Worm (Caenorhabditis elegans) whole organism, L4 larva: ENCODE measurements around the gene idpp-3.

Source experiments
- F10B5.3 ChIP-seq: sonication (generic microtip); optimal IDR thresholded peaks from 2 replicates; lab custom pipeline; 2016; ENCODE audit warnings: mild to moderate bottlenecking, missing genetic modification characterization, missing compliant biosample characterization
- F26F4.8 ChIP-seq: fragments of 200-800 bp; sonication (Bioruptor generic); conservative IDR thresholded peaks from 2 replicates; pipeline ENCODE4 v1.3.6; 2022; ENCODE audit warnings: missing genetic modification characterization, missing compliant biosample characterization
- F44E2.7 ChIP-seq: fragments of 200-800 bp; sonication (Bioruptor generic); IDR thresholded peaks from 2 replicates; pipeline ENCODE4 v2.1.2; 2022; ENCODE audit warnings: missing genetic modification characterization, missing compliant biosample characterization
- T20F7.1 ChIP-seq: fragments of 200-800 bp; sonication (Bioruptor generic); optimal IDR thresholded peaks from 2 replicates; lab custom pipeline; 2018; ENCODE audit warnings: mild to moderate bottlenecking, missing genetic modification characterization, missing compliant biosample characterization
- T26A8.4 ChIP-seq: fragments of 200-800 bp; sonication (Bioruptor generic); IDR thresholded peaks from 2 replicates; pipeline ENCODE4 v1.3.6; 2022; ENCODE audit warnings: missing genetic modification characterization, missing compliant biosample characterization
- Y105C5A.15 ChIP-seq: fragments of 200-800 bp; sonication (Bioruptor generic); IDR thresholded peaks from 2 replicates; pipeline ENCODE4 v1.3.6; 2022; ENCODE audit warnings: missing genetic modification characterization, missing compliant biosample characterization
- Y5F2A.4 ChIP-seq: fragments of 200-800 bp; sonication (Bioruptor generic); optimal IDR thresholded peaks from 2 replicates; lab custom pipeline; 2018; ENCODE audit warnings: mild to moderate bottlenecking, missing genetic modification characterization, missing compliant biosample characterization
- aha-1 ChIP-seq: fragments of 150-350 bp; peaks from one replicate; lab custom pipeline; 2014; ENCODE audit warnings: missing biosample characterization, missing genetic modification characterization
- ceh-28 ChIP-seq: fragments of 150-350 bp; optimal IDR thresholded peaks from 2 replicates; lab custom pipeline; 2014; ENCODE audit warnings: missing biosample characterization, missing genetic modification reagents, missing genetic modification characterization
- ceh-44 ChIP-seq: fragments of 200-800 bp; sonication (Bioruptor generic); IDR thresholded peaks from 2 replicates; pipeline ENCODE4 v1.3.6; 2022; ENCODE audit warnings: missing genetic modification reagents, missing genetic modification characterization, missing compliant biosample characterization
- ceh-62 ChIP-seq: sonication (generic microtip); optimal IDR thresholded peaks from 2 replicates; lab custom pipeline; 2017; ENCODE audit warnings: missing biosample characterization, missing genetic modification characterization
- ces-1 ChIP-seq: fragments of 150-350 bp; sonication (generic microtip); optimal IDR thresholded peaks from 4 replicates; lab custom pipeline; 2014; ENCODE audit warnings: missing biosample characterization, missing genetic modification reagents, missing genetic modification characterization
- ctbp-1 ChIP-seq: fragments of 200-800 bp; sonication (Bioruptor generic); IDR thresholded peaks from 2 replicates; pipeline ENCODE4 v1.3.6; 2022; ENCODE audit warnings: missing genetic modification reagents, missing genetic modification characterization, missing compliant biosample characterization
- daf-16 ChIP-seq, 3 experiments: sonication (generic microtip); optimal IDR thresholded peaks; 2 replicates each; lab custom pipeline; 2016 to 2017; ENCODE audit warnings: missing genetic modification characterization in 3 of 3, missing genetic modification reagents in 3 of 3, mild to moderate bottlenecking in 2 of 3, missing compliant biosample characterization in 2 of 3, missing biosample characterization in 1 of 3, moderate library complexity in 1 of 3
- daf-8 ChIP-seq: fragments of 200-800 bp; sonication (Bioruptor generic); IDR thresholded peaks from 2 replicates; pipeline ENCODE4 v1.3.6; 2022; ENCODE audit warnings: missing genetic modification characterization, missing compliant biosample characterization
- dmd-6 ChIP-seq: fragments of 200-800 bp; sonication (Bioruptor generic); IDR thresholded peaks from 2 replicates; pipeline ENCODE4 v1.3.6; 2022; ENCODE audit warnings: missing genetic modification reagents, missing genetic modification characterization, missing compliant biosample characterization
- dmd-8 ChIP-seq: fragments of 200-800 bp; sonication (Bioruptor generic); IDR thresholded peaks from 2 replicates; pipeline ENCODE4 v1.3.6; 2022; ENCODE audit warnings: missing genetic modification characterization, missing compliant biosample characterization
- dmd-9 ChIP-seq: fragments of 200-800 bp; sonication (Bioruptor generic); IDR thresholded peaks from 2 replicates; pipeline ENCODE4 v1.3.6; 2022; ENCODE audit warnings: missing genetic modification reagents, missing genetic modification characterization, missing compliant biosample characterization
- fkh-10 ChIP-seq: fragments of 150-350 bp; optimal IDR thresholded peaks from 2 replicates; lab custom pipeline; 2014; ENCODE audit warnings: missing biosample characterization, missing genetic modification reagents, missing genetic modification characterization
- gei-8 ChIP-seq: fragments of 200-800 bp; sonication (Bioruptor generic); optimal IDR thresholded peaks from 2 replicates; lab custom pipeline; 2018; ENCODE audit warnings: mild to moderate bottlenecking, missing genetic modification characterization, missing compliant biosample characterization
- hif-1 ChIP-seq, 2 experiments: sonication (generic microtip); optimal IDR thresholded peaks; 2 replicates each; lab custom pipeline; 2016 to 2017; ENCODE audit warnings: missing compliant biosample characterization in 2 of 2, missing genetic modification characterization in 2 of 2, missing genetic modification reagents in 2 of 2, missing genotype in 2 of 2, mild to moderate bottlenecking in 1 of 2
- hlh-11 ChIP-seq: fragments of 200-800 bp; sonication (Bioruptor generic); optimal IDR thresholded peaks from 2 replicates; lab custom pipeline; 2018; ENCODE audit warnings: mild to moderate bottlenecking, missing genetic modification characterization, missing compliant biosample characterization
- hlh-30 ChIP-seq: sonication (generic microtip); optimal IDR thresholded peaks from 2 replicates; lab custom pipeline; 2017; ENCODE audit warnings: antibody characterized with exemption, mild to moderate bottlenecking, missing genetic modification characterization, missing compliant biosample characterization; ENCODE audit not compliant: insufficient read depth
- hmg-1.1 ChIP-seq: fragments of 200-800 bp; sonication (Bioruptor generic); IDR thresholded peaks from 2 replicates; pipeline ENCODE4 v1.3.6; 2022; ENCODE audit warnings: missing genetic modification reagents, missing genetic modification characterization, missing compliant biosample characterization
- lin-1 ChIP-seq: fragments of 200-800 bp; sonication (Bioruptor generic); IDR thresholded peaks from 2 replicates; pipeline ENCODE4 v1.3.6; 2022; ENCODE audit warnings: missing genetic modification reagents, missing genetic modification characterization, missing compliant biosample characterization
- lin-13 ChIP-seq: fragments of 150-350 bp; optimal IDR thresholded peaks from 2 replicates; lab custom pipeline; 2014; ENCODE audit warnings: missing biosample characterization, missing genetic modification reagents, missing genetic modification characterization
- lin-39 ChIP-seq: fragments of 150-350 bp; optimal IDR thresholded peaks from 2 replicates; lab custom pipeline; 2014; ENCODE audit warnings: missing biosample characterization, missing genetic modification reagents, missing genetic modification characterization
- lsy-2 ChIP-seq, 2 experiments: fragments of 150-350 bp in 1 of 2; sonication (generic microtip) in 1 of 2; optimal IDR thresholded peaks; 2 replicates each; lab custom pipeline; 2014 to 2017; ENCODE audit warnings: missing biosample characterization in 2 of 2, missing genetic modification characterization in 2 of 2
- mdl-1 ChIP-seq, 2 experiments: fragments of 150-350 bp in 1 of 2; sonication (generic microtip) in 1 of 2; optimal IDR thresholded peaks; 2 replicates each; lab custom pipeline; 2014 to 2017; ENCODE audit warnings: missing biosample characterization in 2 of 2, missing genetic modification characterization in 2 of 2
- mep-1 ChIP-seq: fragments of 150-350 bp; sonication (generic microtip); optimal IDR thresholded peaks from 3 replicates; lab custom pipeline; 2014; ENCODE audit warnings: missing biosample characterization, missing genetic modification characterization
- mes-2 ChIP-seq: sonication (generic microtip); optimal IDR thresholded peaks from 2 replicates; lab custom pipeline; 2016; ENCODE audit warnings: missing genotype, mild to moderate bottlenecking, missing genetic modification characterization, missing compliant biosample characterization; ENCODE audit not compliant: poor library complexity, severe bottlenecking
- mxl-3 ChIP-seq: fragments of 200-800 bp; sonication (Bioruptor generic); optimal IDR thresholded peaks from 2 replicates; lab custom pipeline; 2018; ENCODE audit warnings: mild to moderate bottlenecking, missing genetic modification characterization, missing compliant biosample characterization
- nhr-102 ChIP-seq: sonication (generic microtip); optimal IDR thresholded peaks from 2 replicates; lab custom pipeline; 2016; ENCODE audit warnings: mild to moderate bottlenecking, missing genetic modification characterization, moderate library complexity, missing compliant biosample characterization
- nhr-237 ChIP-seq: sonication (generic microtip); optimal IDR thresholded peaks from 2 replicates; lab custom pipeline; 2017; ENCODE audit warnings: missing biosample characterization, missing genetic modification characterization
- nhr-25 ChIP-seq: sonication (generic microtip); optimal IDR thresholded peaks from 2 replicates; lab custom pipeline; 2017; ENCODE audit warnings: missing genetic modification characterization, mild to moderate bottlenecking, missing compliant biosample characterization, antibody characterized with exemption, moderate library complexity, borderline replicate concordance; ENCODE audit not compliant: insufficient read depth
- nhr-41 ChIP-seq: fragments of 200-800 bp; sonication (Bioruptor generic); IDR thresholded peaks from 2 replicates; pipeline ENCODE4 v1.3.6; 2022; ENCODE audit warnings: missing genetic modification reagents, missing genetic modification characterization, missing compliant biosample characterization
- nhr-48 ChIP-seq: sonication (generic microtip); optimal IDR thresholded peaks from 2 replicates; lab custom pipeline; 2016; ENCODE audit warnings: mild to moderate bottlenecking, missing genetic modification characterization, missing compliant biosample characterization
- pha-4 ChIP-seq, 2 experiments: fragments of 150-350 bp in 1 of 2; fragments of 200-800 bp in 1 of 2; sonication (Bioruptor generic) in 1 of 2; IDR thresholded peaks in 1 of 2; optimal IDR thresholded peaks in 1 of 2; 2 replicates each; pipeline versions ENCODE4 v1.3.6 to Lab custom; 2014 to 2022; ENCODE audit warnings: missing genetic modification characterization in 2 of 2, missing genetic modification reagents in 2 of 2, missing biosample characterization in 1 of 2, missing compliant biosample characterization in 1 of 2
- rbr-2 ChIP-seq: sonication (generic microtip); optimal IDR thresholded peaks from 2 replicates; lab custom pipeline; 2016; ENCODE audit warnings: missing genotype, missing genetic modification characterization, missing compliant biosample characterization
- set-16 ChIP-seq: fragments of 200-800 bp; sonication (Bioruptor generic); IDR thresholded peaks from 2 replicates; pipeline ENCODE4 v1.3.6; 2022; ENCODE audit warnings: missing genetic modification reagents, missing genetic modification characterization, missing compliant biosample characterization
- spr-1 ChIP-seq: sonication (generic microtip); optimal IDR thresholded peaks from 2 replicates; lab custom pipeline; 2016; ENCODE audit warnings: mild to moderate bottlenecking, missing genetic modification characterization, missing compliant biosample characterization
- tag-97 ChIP-seq: fragments of 200-800 bp; sonication (Bioruptor generic); IDR thresholded peaks from 2 replicates; pipeline ENCODE4 v1.3.6; 2022; ENCODE audit warnings: missing genetic modification characterization, missing compliant biosample characterization
- ztf-7 ChIP-seq: fragments of 150-350 bp; optimal IDR thresholded peaks from 2 replicates; lab custom pipeline; 2014; ENCODE audit warnings: missing biosample characterization, missing genetic modification characterization

The idpp-3 gene

DNA sequence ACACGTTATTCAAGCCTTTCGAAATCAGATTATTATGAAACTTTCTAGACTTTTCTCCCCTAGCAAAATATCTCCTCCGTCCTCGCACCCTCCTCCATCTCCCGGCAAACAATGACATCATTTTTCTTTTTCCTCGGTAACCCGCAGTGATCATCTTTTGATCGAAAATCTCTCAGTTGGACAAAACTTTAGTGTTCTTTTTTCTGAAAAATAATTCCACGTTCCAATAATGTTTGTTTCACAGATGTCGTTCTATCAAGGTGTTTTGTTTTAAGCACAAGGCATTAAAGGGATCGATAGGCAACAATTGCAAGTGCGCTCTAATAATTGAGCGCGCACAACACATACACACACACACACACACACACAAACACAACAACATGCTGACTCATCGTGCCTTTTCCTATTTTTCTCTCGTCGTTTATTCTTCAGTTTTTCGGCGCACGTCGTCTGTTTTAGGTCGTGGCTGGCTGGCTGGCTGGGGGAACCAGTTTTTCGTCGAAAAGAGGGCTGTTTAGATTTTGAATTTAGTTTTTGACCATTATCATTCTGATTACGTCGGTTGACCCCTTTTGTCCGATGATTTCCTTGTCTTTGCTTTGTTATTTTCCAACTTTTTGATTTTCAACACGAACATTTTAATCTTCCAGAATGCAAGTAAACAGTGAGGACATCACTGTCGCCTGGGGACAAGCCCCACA lies 14.2 kb upstream of the idpp-3 start, which contains the start of gene F20D1.3 (continued):
- TF ChIP-seq daf-16 (GFP tag; optimal IDR thresholded peaks at IDR 0.05; lab: Kevin White, UChicago) (peak in 1 of 2 experiments; percentile 24), daf-16 (tag; optimal IDR thresholded peaks at IDR 0.05; lab: Kevin White, UChicago) (peak; percentile 71), ctbp-1 (GFP tag; lab: Robert Waterston, UW) (no peak), nhr-25 (tag; lab: Kevin White, UChicago) (no peak), lin-39 (tag; lab: Kevin White, UChicago) (no peak), F44E2.7 (no peak), hmg-1.1 (GFP tag; lab: Robert Waterston, UW) (peak; percentile 8; the same call in 1 of the 2 replicates), hif-1 (tag; optimal IDR thresholded peaks at IDR 0.05; lab: Kevin White, UChicago) (peak in 1 of 2 experiments; percentile 61), nhr-48 (peak; percentile 8), gei-8 (GFP tag; lab: Kevin White, UChicago) (no peak), mes-2 (peak; percentile 69), lin-1 (GFP tag; lab: Robert Waterston, UW) (no peak)

DNA sequence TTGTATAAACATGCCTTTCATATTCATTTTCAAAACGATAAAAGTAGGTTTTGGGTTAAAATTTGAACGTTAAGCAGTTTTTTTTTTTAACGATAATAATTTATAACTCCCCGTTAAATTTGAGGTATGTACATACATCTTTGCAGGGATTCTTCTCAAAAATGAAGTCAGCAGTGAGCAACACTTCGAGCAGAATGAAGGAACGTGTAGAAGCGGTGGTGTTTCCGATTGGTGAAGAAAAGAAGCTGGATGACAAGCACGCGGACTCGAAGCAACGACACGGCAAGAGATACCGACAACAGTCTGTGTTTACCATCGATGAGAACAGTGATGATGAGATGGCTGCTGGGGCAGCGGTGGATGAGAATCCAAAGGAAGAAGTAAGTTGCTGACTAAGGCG lies 11.7 kb upstream of the idpp-3 start:
- TF ChIP-seq nhr-102 (no peak), mep-1 (no peak), hmg-1.1 (GFP tag; lab: Robert Waterston, UW) (no peak), T26A8.4 (GFP tag; lab: Robert Waterston, UW) (no peak), ceh-62 (tag; lab: Kevin White, UChicago) (no peak), spr-1 (tag; lab: Kevin White, UChicago) (no peak), F26F4.8 (no peak), ceh-44 (GFP tag; lab: Robert Waterston, UW) (no peak), ces-1 (GFP tag; lab: Kevin White, UChicago) (no peak), hlh-11 (tag; lab: Kevin White, UChicago) (no peak), nhr-237 (tag; lab: Kevin White, UChicago) (no peak)
- TF ChIP-seq, all 104 proteins: peak for 0

DNA sequence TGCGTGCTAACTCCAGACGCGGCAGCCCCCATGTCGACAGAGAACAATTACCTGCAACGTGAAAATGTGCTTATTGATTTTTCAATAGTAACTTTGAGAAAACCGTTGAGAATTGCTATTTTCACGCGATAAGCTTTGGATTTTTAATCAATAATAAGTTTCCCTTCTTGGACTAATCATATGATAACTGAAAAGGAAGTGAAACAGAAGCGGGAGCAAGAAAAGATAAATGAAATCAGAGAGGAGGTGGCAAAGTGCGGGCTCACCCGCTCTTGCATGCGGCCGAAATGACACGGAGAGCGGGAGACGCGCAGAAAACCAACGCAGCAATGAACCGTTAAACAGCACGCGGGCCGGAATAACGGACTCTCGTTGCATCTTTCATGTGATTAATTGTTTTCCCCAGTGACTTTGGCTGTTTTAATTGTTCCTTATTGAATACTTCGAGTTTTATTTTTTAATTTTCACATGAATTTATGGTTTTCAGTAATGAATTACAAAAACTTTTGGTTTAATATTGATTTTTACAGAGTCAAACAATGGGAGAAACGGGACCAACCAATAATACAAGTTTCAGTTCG lies 8.9 kb upstream of the idpp-3 start, which contains the start of the genes flwr-1 and tbc-1:
flwr-1 (minus strand) TSS at position 51 of the 581 bp plus-strand sequence.
tbc-1 (plus strand) TSS at position 531 of the 581 bp plus-strand sequence.
- no peak for TF ChIP-seq dmd-8
- TF ChIP-seq pha-4 (GFP tag; IDR thresholded peaks at IDR 0.05; lab: Robert Waterston, UW): no peak
- TF ChIP-seq pha-4 (tag; optimal IDR thresholded peaks at IDR 0.05; lab: Kevin White, UChicago): no peak
- TF ChIP-seq Y105C5A.15 (GFP tag; lab: Robert Waterston, UW): no peak
- no peak for TF ChIP-seq nhr-48
- no peak for TF ChIP-seq fkh-10 (GFP tag; lab: Kevin White, UChicago)
- peak; percentile 35 for TF ChIP-seq ceh-28 (tag; lab: Kevin White, UChicago)
- no peak for TF ChIP-seq lin-13 (GFP tag; lab: Kevin White, UChicago)
- no peak for TF ChIP-seq tag-97 (GFP tag; lab: Robert Waterston, UW)
- peak; percentile 51 for TF ChIP-seq mes-2
- TF ChIP-seq mxl-3 (GFP tag; lab: Kevin White, UChicago): peak; percentile 1
- TF ChIP-seq lsy-2 (tag; optimal IDR thresholded peaks at IDR 0.05; lab: Kevin White, UChicago): no peak
- no peak for TF ChIP-seq ztf-7 (tag; lab: Kevin White, UChicago)
- TF ChIP-seq ces-1 (GFP tag; lab: Kevin White, UChicago): no peak
- TF ChIP-seq nhr-25 (tag; lab: Kevin White, UChicago): no peak
- TF ChIP-seq mdl-1 (tag; optimal IDR thresholded peaks at IDR 0.05; lab: Kevin White, UChicago): no peak
- peak; percentile 81 for TF ChIP-seq hlh-30
- TF ChIP-seq T20F7.1: peak; percentile 94
- TF ChIP-seq hlh-11 (tag; lab: Kevin White, UChicago): peak; percentile 47
- peak; percentile 24 for TF ChIP-seq rbr-2 (tag; lab: Kevin White, UChicago)
- no peak for TF ChIP-seq Y5F2A.4 (GFP tag; lab: Kevin White, UChicago)
- no peak for TF ChIP-seq daf-8 (GFP tag; lab: Robert Waterston, UW)
- peak; percentile 51 for TF ChIP-seq dmd-6 (GFP tag; lab: Robert Waterston, UW)
- no peak for TF ChIP-seq daf-16 (GFP tag; optimal IDR thresholded peaks at IDR 0.05; lab: Kevin White, UChicago)
- peak; percentile 41 for TF ChIP-seq daf-16 (tag; optimal IDR thresholded peaks at IDR 0.05; lab: Kevin White, UChicago)
- 0 out of 2 replicates have a peak, but pooled peaks have one; percentile 13 for TF ChIP-seq set-16 (GFP tag; lab: Robert Waterston, UW)
- no peak for TF ChIP-seq aha-1 (tag; lab: Kevin White, UChicago)
- TF ChIP-seq nhr-41 (GFP tag; lab: Robert Waterston, UW): no peak
- no peak for TF ChIP-seq dmd-9
- no peak for TF ChIP-seq F10B5.3
